Worm (Caenorhabditis elegans) whole organism, L4 larva: Measurements from ENCODE around the gene R07B7.10.

ENCODE experiments used
- dpl-1 ChIP-seq: fragments of 150-350 bp; optimal IDR thresholded peaks from 2 replicates; lab custom pipeline; 2014; ENCODE audit warnings: missing biosample characterization, missing genetic modification reagents, missing genetic modification characterization
- fkh-10 ChIP-seq: fragments of 150-350 bp; optimal IDR thresholded peaks from 2 replicates; lab custom pipeline; 2014; ENCODE audit warnings: missing biosample characterization, missing genetic modification reagents, missing genetic modification characterization
- jun-1 ChIP-seq: fragments of 150-350 bp; optimal IDR thresholded peaks from 2 replicates; lab custom pipeline; 2014; ENCODE audit warnings: missing biosample characterization, missing genetic modification reagents, missing genetic modification characterization
- mxl-2 ChIP-seq: fragments of 200-800 bp; sonication (Bioruptor generic); conservative IDR thresholded peaks from 2 replicates; pipeline ENCODE4 v1.3.6; 2022; ENCODE audit warnings: missing genetic modification reagents, missing genetic modification characterization, missing compliant biosample characterization
- nhr-11 ChIP-seq: fragments of 150-350 bp; optimal IDR thresholded peaks from 2 replicates; lab custom pipeline; 2014; ENCODE audit warnings: missing biosample characterization, missing genetic modification characterization
- nhr-76 ChIP-seq: fragments of 150-350 bp; optimal IDR thresholded peaks from 2 replicates; lab custom pipeline; 2014; ENCODE audit warnings: missing biosample characterization, missing genetic modification characterization
- unc-62 ChIP-seq, 3 experiments: fragments of 150-350 bp in 1 of 3; sonication (generic microtip); optimal IDR thresholded peaks in 2 of 3; peaks in 1 of 3; 1 replicate in 1 of 3; 2 replicates in 2 of 3; lab custom pipeline; 2014 to 2017; ENCODE audit warnings: missing biosample characterization in 3 of 3, missing genetic modification characterization in 3 of 3, missing genetic modification reagents in 3 of 3, missing genotype in 1 of 3

- TF ChIP-seq nhr-11 (tag; lab: Kevin White, UChicago) (no peak), fkh-10 (no peak), nhr-76 (tag; lab: Kevin White, UChicago) (no peak), mxl-2 (GFP tag; lab: Robert Waterston, UW) (no peak), dpl-1 (GFP tag; lab: Kevin White, UChicago) (no peak), jun-1 (tag; lab: Kevin White, UChicago) (no peak), unc-62 (GFP tag; optimal IDR thresholded peaks at IDR 0.05 in 1 of 2; lab: Kevin White, UChicago) (no peak), unc-62 (tag; optimal IDR thresholded peaks at IDR 0.05; lab: Kevin White, UChicago) (no peak)
Observed at ce11 chrV:12084216-12084615, 1.2 kb downstream of the R07B7.10 start, which contains the start of gene R07B7.8.
